Worm (Caenorhabditis elegans) whole organism, L1 larva: ENCODE results near the gene nep-6.

Source experiments
- C04F5.9 ChIP-seq: sonication (generic microtip); optimal IDR thresholded peaks from 2 replicates; lab custom pipeline; 2016; ENCODE audit warnings: missing genetic modification characterization, missing compliant biosample characterization
- F16B12.6 ChIP-seq: fragments of 150-350 bp; optimal IDR thresholded peaks from 2 replicates; lab custom pipeline; 2014; ENCODE audit warnings: missing biosample characterization, missing genetic modification characterization
- Y116A8C.19 ChIP-seq: sonication (generic microtip); optimal IDR thresholded peaks from 2 replicates; lab custom pipeline; 2016; ENCODE audit warnings: missing compliant biosample characterization, missing genetic modification characterization, borderline replicate concordance
- aha-1 ChIP-seq: fragments of 150-350 bp; optimal IDR thresholded peaks from 2 replicates; lab custom pipeline; 2014; ENCODE audit warnings: missing biosample characterization, missing genetic modification characterization
- ama-1 ChIP-seq: fragments of 150-350 bp; optimal IDR thresholded peaks from 2 replicates; lab custom pipeline; 2014
- ceh-82 ChIP-seq, 3 experiments: fragments of 150-350 bp in 1 of 3; sonication (generic microtip) in 2 of 3; optimal IDR thresholded peaks; 2 replicates each; lab custom pipeline; 2014 to 2017; ENCODE audit warnings: missing biosample characterization in 3 of 3, missing genetic modification characterization in 3 of 3
- ces-1 ChIP-seq: fragments of 150-350 bp; optimal IDR thresholded peaks from 2 replicates; lab custom pipeline; 2014; ENCODE audit warnings: missing biosample characterization, missing genetic modification reagents, missing genetic modification characterization
- dpl-1 ChIP-seq, 3 experiments: fragments of 150-350 bp in 2 of 3; sonication (generic microtip) in 1 of 3; optimal IDR thresholded peaks; 2 replicates each; lab custom pipeline; 2014 to 2017; ENCODE audit warnings: missing biosample characterization in 3 of 3, missing genetic modification characterization in 3 of 3, missing genetic modification reagents in 3 of 3
- efl-1 ChIP-seq, 4 experiments: fragments of 150-350 bp; optimal IDR thresholded peaks in 3 of 4; peaks in 1 of 4; 1 replicate in 1 of 4; 2 replicates in 3 of 4; lab custom pipeline; 2014; ENCODE audit warnings: missing biosample characterization in 2 of 4, missing genetic modification characterization in 2 of 4, missing genetic modification reagents in 2 of 4
- efl-3 ChIP-seq: fragments of 200-800 bp; sonication (Bioruptor generic); optimal IDR thresholded peaks from 2 replicates; lab custom pipeline; 2018; ENCODE audit warnings: mild to moderate bottlenecking, missing genetic modification characterization, missing compliant biosample characterization
- elt-3 ChIP-seq, 6 experiments: fragments of 150-350 bp in 1 of 6; sonication (generic microtip); optimal IDR thresholded peaks; 2 replicates each; lab custom pipeline; 2017 to 2018; ENCODE audit warnings: missing biosample characterization in 6 of 6, missing genetic modification characterization in 6 of 6, inconsistent platforms in 1 of 6
- fkh-10 ChIP-seq: sonication (generic microtip); optimal IDR thresholded peaks from 2 replicates; lab custom pipeline; 2017; ENCODE audit warnings: missing biosample characterization, missing genetic modification reagents, missing genetic modification characterization
- fkh-8 ChIP-seq: sonication (generic microtip); optimal IDR thresholded peaks from 2 replicates; lab custom pipeline; 2016; ENCODE audit warnings: mild to moderate bottlenecking, missing genetic modification characterization, missing compliant biosample characterization
- isw-1 ChIP-seq: fragments of 200-800 bp; sonication (Bioruptor generic); IDR thresholded peaks from 2 replicates; pipeline ENCODE4 v1.3.6; 2022; ENCODE audit warnings: missing genetic modification characterization, missing compliant biosample characterization
- jun-1 ChIP-seq: fragments of 150-350 bp; optimal IDR thresholded peaks from 2 replicates; lab custom pipeline; 2014; ENCODE audit warnings: missing biosample characterization, missing genetic modification reagents, missing genetic modification characterization
- lin-14 ChIP-seq: fragments of 200-800 bp; sonication (Bioruptor generic); optimal IDR thresholded peaks from 2 replicates; lab custom pipeline; 2018; ENCODE audit warnings: mild to moderate bottlenecking, missing genetic modification characterization, moderate library complexity, missing compliant biosample characterization
- lin-35 ChIP-seq, 2 experiments: fragments of 150-350 bp; optimal IDR thresholded peaks; 2 replicates each; lab custom pipeline; 2014; ENCODE audit warnings: missing biosample characterization in 2 of 2, missing genetic modification characterization in 2 of 2, missing genetic modification reagents in 2 of 2
- lsy-2 ChIP-seq, 2 experiments: fragments of 150-350 bp; optimal IDR thresholded peaks; 2 replicates each; lab custom pipeline; 2014; ENCODE audit warnings: missing biosample characterization in 2 of 2, missing genetic modification characterization in 2 of 2
- mep-1 ChIP-seq: fragments of 150-350 bp; optimal IDR thresholded peaks from 2 replicates; lab custom pipeline; 2014; ENCODE audit warnings: missing biosample characterization, missing genetic modification characterization
- nhr-11 ChIP-seq: fragments of 150-350 bp; optimal IDR thresholded peaks from 2 replicates; lab custom pipeline; 2014; ENCODE audit warnings: missing biosample characterization, missing genetic modification characterization
- nhr-237 ChIP-seq: fragments of 150-350 bp; optimal IDR thresholded peaks from 2 replicates; lab custom pipeline; 2014; ENCODE audit warnings: missing biosample characterization, missing genetic modification characterization
- nhr-47 ChIP-seq: sonication (generic microtip); optimal IDR thresholded peaks from 2 replicates; lab custom pipeline; 2016; ENCODE audit warnings: mild to moderate bottlenecking, missing genetic modification characterization, moderate library complexity, missing compliant biosample characterization
- nhr-71 ChIP-seq: sonication (generic microtip); optimal IDR thresholded peaks from 2 replicates; lab custom pipeline; 2016; ENCODE audit warnings: mild to moderate bottlenecking, missing genetic modification characterization, moderate library complexity, missing compliant biosample characterization
- nhr-85 ChIP-seq: sonication (generic microtip); peaks from one replicate; lab custom pipeline; 2016; ENCODE audit warnings: missing genetic modification characterization, inconsistent platforms, missing compliant biosample characterization
- snpc-4 ChIP-seq: fragments of 150-350 bp; optimal IDR thresholded peaks from 2 replicates; lab custom pipeline; 2014; ENCODE audit warnings: missing biosample characterization, missing genetic modification characterization
- swsn-7 ChIP-seq: sonication (generic microtip); optimal IDR thresholded peaks from 2 replicates; lab custom pipeline; 2016; ENCODE audit warnings: missing genetic modification characterization, missing compliant biosample characterization
- tlp-1 ChIP-seq: fragments of 150-350 bp; optimal IDR thresholded peaks from 2 replicates; lab custom pipeline; 2014; ENCODE audit warnings: missing biosample characterization, missing genetic modification characterization
- unc-30 ChIP-seq: sonication (generic microtip); optimal IDR thresholded peaks from 2 replicates; lab custom pipeline; 2017; ENCODE audit warnings: missing biosample characterization, missing genetic modification characterization
- unc-86 ChIP-seq: sonication (generic microtip); optimal IDR thresholded peaks from 2 replicates; lab custom pipeline; 2016; ENCODE audit warnings: missing genetic modification characterization, missing compliant biosample characterization
- zag-1 ChIP-seq: fragments of 150-350 bp; optimal IDR thresholded peaks from 2 replicates; lab custom pipeline; 2014; ENCODE audit warnings: missing biosample characterization, missing genetic modification characterization
- zip-4 ChIP-seq: fragments of 200-800 bp; sonication (Bioruptor generic); optimal IDR thresholded peaks from 2 replicates; lab custom pipeline; 2018; ENCODE audit warnings: mild to moderate bottlenecking, missing genetic modification characterization, moderate library complexity, missing compliant biosample characterization
- ztf-4 ChIP-seq: fragments of 150-350 bp; optimal IDR thresholded peaks from 2 replicates; lab custom pipeline; 2014; ENCODE audit warnings: missing biosample characterization, missing genetic modification characterization

The nep-6 gene

ce11 chrII:3428158-3428704, 11.6 kb downstream of the nep-6 start:
- TF ChIP-seq lsy-2 (tag; optimal IDR thresholded peaks at IDR 0.05; lab: Kevin White, UChicago) (peak in 1 of 2 experiments; percentile 39), fkh-8 (tag; lab: Kevin White, UChicago) (peak; percentile 62), efl-1 (optimal IDR thresholded peaks at IDR 0.05; lab: Kevin White, UChicago) (peak; percentile 17 to 38), efl-1 (GFP tag; optimal IDR thresholded peaks at IDR 0.05 in 1 of 2; lab: Kevin White, UChicago) (no peak), nhr-71 (tag; lab: Kevin White, UChicago) (peak; percentile 16), fkh-10 (GFP tag; lab: Kevin White, UChicago) (peak; percentile 48), ceh-82 (tag; optimal IDR thresholded peaks at IDR 0.05; lab: Kevin White, UChicago) (peak in 1 of 3 experiments; percentile 46), nhr-237 (tag; lab: Kevin White, UChicago) (no peak), ces-1 (GFP tag; lab: Kevin White, UChicago) (peak; percentile 49), jun-1 (tag; lab: Kevin White, UChicago) (no peak), dpl-1 (GFP tag; optimal IDR thresholded peaks at IDR 0.05; lab: Kevin White, UChicago) (peak in 1 of 3 experiments; percentile 26), lin-14 (GFP tag; lab: Kevin White, UChicago) (peak; percentile 88), nhr-47 (tag; lab: Kevin White, UChicago) (peak; percentile 48), C04F5.9 (tag; lab: Kevin White, UChicago) (no peak), unc-86 (tag; lab: Kevin White, UChicago) (peak; percentile 32), isw-1 (peak; percentile 47), aha-1 (tag; lab: Kevin White, UChicago) (no peak), nhr-85 (tag; lab: Kevin White, UChicago) (no peak), lin-35 (GFP tag; optimal IDR thresholded peaks at IDR 0.05; lab: Kevin White, UChicago) (peak in 1 of 2 experiments; percentile 9), swsn-7 (peak; percentile 25), mep-1 (tag; lab: Kevin White, UChicago) (peak; percentile 17)
- TF ChIP-seq, all 84 proteins: peak for 15

ce11 chrII:3429400-3429799, 12.8 kb downstream of the nep-6 start, which contains the start of gene C16C8.18:
TSS of gene C16C8.18 (plus strand) at chrII:3429700.
- no peak for TF ChIP-seq zip-4 (GFP tag; lab: Kevin White, UChicago)
- TF ChIP-seq tlp-1 (tag; lab: Kevin White, UChicago) = no peak
- TF ChIP-seq efl-3 = no peak
- no peak for TF ChIP-seq nhr-71 (tag; lab: Kevin White, UChicago)
- TF ChIP-seq zag-1 (tag; lab: Kevin White, UChicago) = no peak
- TF ChIP-seq Y116A8C.19 (tag; lab: Kevin White, UChicago) = no peak

ce11 chrII:3434893-3435503, 18.4 kb downstream of the nep-6 start:
- TF ChIP-seq mep-1 (tag; lab: Kevin White, UChicago) (no peak), Y116A8C.19 (tag; lab: Kevin White, UChicago) (no peak), elt-3 (tag; optimal IDR thresholded peaks at IDR 0.05; lab: Kevin White, UChicago) (no peak), snpc-4 (peak; percentile 75), nhr-11 (no peak), F16B12.6 (tag; lab: Kevin White, UChicago) (no peak), lin-14 (GFP tag; lab: Kevin White, UChicago) (peak; percentile 37)

ce11 chrII:3436412-3436811, 19.8 kb downstream of the nep-6 start, which contains the start of gene skpo-2:
TSS of gene skpo-2 (minus strand) at chrII:3436512.
- TF ChIP-seq ces-1 (GFP tag; lab: Kevin White, UChicago) (no peak), nhr-71 (tag; lab: Kevin White, UChicago) (no peak), ama-1 (no peak), F16B12.6 (tag; lab: Kevin White, UChicago) (no peak)
- TF ChIP-seq, all 84 proteins: peak for 0

ce11 chrII:3437393-3437792, 20.8 kb downstream of the nep-6 start:
- TF ChIP-seq ztf-4 (tag; lab: Kevin White, UChicago) (no peak), nhr-85 (tag; lab: Kevin White, UChicago) (no peak), zip-4 (GFP tag; lab: Kevin White, UChicago) (no peak), unc-30 (tag; lab: Kevin White, UChicago) (no peak)
- TF ChIP-seq, all 84 proteins: peak for 0
